Worm (Caenorhabditis elegans) whole organism, young adult: ENCODE measurements around the gene BE0003N10.1.
"Not testable (repeated sequence)": the region's sequence is repeated elsewhere in the genome, so short reads cannot be mapped to it uniquely, and the experiment has no call there.

Experiments used
- B0019.2 ChIP-seq: fragments of 200-800 bp; sonication (Bioruptor generic); conservative IDR thresholded peaks from 2 replicates; pipeline ENCODE4 v1.3.6; 2022; ENCODE audit warnings: missing genetic modification reagents, missing genetic modification characterization, missing compliant biosample characterization
- F22D6.2 ChIP-seq: sonication (generic microtip); optimal IDR thresholded peaks from 2 replicates; lab custom pipeline; 2016; ENCODE audit warnings: mild to moderate bottlenecking, missing genetic modification characterization, missing compliant biosample characterization
- F37B4.10 ChIP-seq: fragments of 200-800 bp; sonication (Bioruptor generic); IDR thresholded peaks from 2 replicates; pipeline ENCODE4 v1.3.6; 2022; ENCODE audit warnings: missing genetic modification characterization, missing compliant biosample characterization
- F55B11.4 ChIP-seq: sonication (generic microtip); optimal IDR thresholded peaks from 2 replicates; lab custom pipeline; 2016; ENCODE audit warnings: missing compliant biosample characterization, missing genetic modification characterization, borderline replicate concordance; ENCODE audit not compliant: insufficient read depth
- ZK185.1 ChIP-seq: sonication (generic microtip); optimal IDR thresholded peaks from 2 replicates; lab custom pipeline; 2016; ENCODE audit warnings: mild to moderate bottlenecking, missing genetic modification characterization, missing compliant biosample characterization; ENCODE audit not compliant: poor library complexity, severe bottlenecking
- ama-1 ChIP-seq, 3 experiments: fragments of 150-350 bp in 1 of 3; sonication (generic microtip) in 2 of 3; optimal IDR thresholded peaks; 2 replicates each; lab custom pipeline; 2014 to 2018; ENCODE audit warnings: missing biosample characterization in 2 of 3, missing genetic modification characterization in 2 of 3, missing genetic modification reagents in 2 of 3
- aptf-3 ChIP-seq: fragments of 200-800 bp; sonication (Bioruptor generic); IDR thresholded peaks from 2 replicates; pipeline ENCODE4 v1.3.6; 2022; ENCODE audit warnings: missing genetic modification characterization, missing compliant biosample characterization
- athp-1 ChIP-seq: sonication (generic microtip); optimal IDR thresholded peaks from 2 replicates; lab custom pipeline; 2017; ENCODE audit warnings: mild to moderate bottlenecking, missing genetic modification characterization, missing compliant biosample characterization
- attf-6 ChIP-seq: fragments of 200-800 bp; sonication (Bioruptor generic); IDR thresholded peaks from 2 replicates; pipeline ENCODE4 v1.3.6; 2022; ENCODE audit warnings: missing genetic modification reagents, missing genetic modification characterization, missing compliant biosample characterization
- bed-1 ChIP-seq: fragments of 200-800 bp; sonication (Bioruptor generic); IDR thresholded peaks from 2 replicates; pipeline ENCODE4 v1.3.6; 2022; ENCODE audit warnings: missing genetic modification reagents, missing genetic modification characterization, missing compliant biosample characterization
- ccch-3 ChIP-seq: fragments of 200-800 bp; sonication (Bioruptor generic); optimal IDR thresholded peaks from 2 replicates; lab custom pipeline; 2018; ENCODE audit warnings: mild to moderate bottlenecking, missing genetic modification characterization, missing compliant biosample characterization
- cebp-1 ChIP-seq, 2 experiments: fragments of 200-800 bp in 1 of 2; sonication (Bioruptor generic) in 1 of 2; sonication (generic microtip) in 1 of 2; IDR thresholded peaks in 1 of 2; optimal IDR thresholded peaks in 1 of 2; 2 replicates each; pipeline versions ENCODE4 v1.3.6 to Lab custom; 2017 to 2022; ENCODE audit warnings: missing compliant biosample characterization in 2 of 2, missing genetic modification characterization in 2 of 2, mild to moderate bottlenecking in 1 of 2, missing genetic modification reagents in 1 of 2, moderate library complexity in 1 of 2
- cebp-2 ChIP-seq: fragments of 200-800 bp; sonication (Bioruptor generic); IDR thresholded peaks from 2 replicates; pipeline ENCODE4 v1.3.6; 2022; ENCODE audit warnings: missing genetic modification characterization, missing compliant biosample characterization
- ceh-79 ChIP-seq: sonication (generic microtip); optimal IDR thresholded peaks from 2 replicates; lab custom pipeline; 2017; ENCODE audit warnings: mild to moderate bottlenecking, missing genetic modification characterization, missing compliant biosample characterization
- chd-7 ChIP-seq: sonication (generic microtip); optimal IDR thresholded peaks from 2 replicates; lab custom pipeline; 2016; ENCODE audit warnings: mild to moderate bottlenecking, missing genetic modification characterization, moderate library complexity, missing compliant biosample characterization
- dox-1 ChIP-seq: fragments of 200-800 bp; sonication (Bioruptor generic); IDR thresholded peaks from 2 replicates; pipeline ENCODE4 v1.3.6; 2022; ENCODE audit warnings: missing genetic modification reagents, missing genetic modification characterization, missing compliant biosample characterization
- egl-44 ChIP-seq: fragments of 200-800 bp; sonication (Bioruptor generic); IDR thresholded peaks from 2 replicates; pipeline ENCODE4 v1.3.6; 2022; ENCODE audit warnings: missing genetic modification reagents, missing genetic modification characterization, missing compliant biosample characterization
- egrh-3 ChIP-seq: fragments of 200-800 bp; sonication (Bioruptor generic); IDR thresholded peaks from 2 replicates; pipeline ENCODE4 v1.3.6; 2022; ENCODE audit warnings: missing genetic modification reagents, missing genetic modification characterization, missing compliant biosample characterization
- hlh-12 ChIP-seq: sonication (generic microtip); optimal IDR thresholded peaks from 2 replicates; lab custom pipeline; 2016; ENCODE audit warnings: missing genetic modification characterization, missing compliant biosample characterization
- hlh-26 ChIP-seq: fragments of 200-800 bp; sonication (Bioruptor generic); conservative IDR thresholded peaks from 2 replicates; pipeline ENCODE4 v1.3.6; 2022; ENCODE audit warnings: missing genetic modification reagents, missing genetic modification characterization, missing compliant biosample characterization
- let-526 ChIP-seq: fragments of 200-800 bp; sonication (Bioruptor generic); IDR thresholded peaks from 2 replicates; pipeline ENCODE4 v1.3.6; 2022; ENCODE audit warnings: missing genetic modification reagents, missing genetic modification characterization, missing compliant biosample characterization
- lin-26 ChIP-seq: fragments of 200-800 bp; sonication (Bioruptor generic); IDR thresholded peaks from 2 replicates; pipeline ENCODE4 v1.3.6; 2022; ENCODE audit warnings: missing genetic modification reagents, missing genetic modification characterization, missing compliant biosample characterization
- lin-35 ChIP-seq, 3 experiments: fragments of 150-350 bp in 2 of 3; sonication (generic microtip) in 1 of 3; optimal IDR thresholded peaks; 2 replicates each; lab custom pipeline; 2014 to 2018; ENCODE audit warnings: missing biosample characterization in 3 of 3, missing genetic modification characterization in 3 of 3, missing genetic modification reagents in 3 of 3
- lsl-1 ChIP-seq: fragments of 200-800 bp; sonication (Bioruptor generic); optimal IDR thresholded peaks from 2 replicates; lab custom pipeline; 2018; ENCODE audit warnings: mild to moderate bottlenecking, missing genetic modification characterization, moderate library complexity, missing compliant biosample characterization
- lsy-27 ChIP-seq: sonication (generic microtip); optimal IDR thresholded peaks from 2 replicates; lab custom pipeline; 2017; ENCODE audit warnings: missing genetic modification characterization, mild to moderate bottlenecking, missing compliant biosample characterization, antibody characterized with exemption, missing genotype, borderline replicate concordance; ENCODE audit not compliant: insufficient read depth
- madf-6 ChIP-seq: fragments of 200-800 bp; sonication (Bioruptor generic); IDR thresholded peaks from 2 replicates; pipeline ENCODE4 v1.3.6; 2022; ENCODE audit warnings: missing genetic modification reagents, missing genetic modification characterization, missing compliant biosample characterization
- mes-4 ChIP-seq: sonication (generic microtip); optimal IDR thresholded peaks from 2 replicates; lab custom pipeline; 2016; ENCODE audit warnings: missing genotype, missing genetic modification characterization, missing compliant biosample characterization
- nfya-1 ChIP-seq: sonication (generic microtip); optimal IDR thresholded peaks from 2 replicates; lab custom pipeline; 2017; ENCODE audit warnings: antibody characterized with exemption, missing compliant biosample characterization, missing genetic modification characterization, borderline replicate concordance; ENCODE audit not compliant: insufficient read depth
- nfyb-1 ChIP-seq: fragments of 200-800 bp; sonication (Bioruptor generic); IDR thresholded peaks from 2 replicates; pipeline ENCODE4 v1.3.6; 2022; ENCODE audit warnings: missing genetic modification reagents, missing genetic modification characterization, missing compliant biosample characterization
- pbrm-1 ChIP-seq: fragments of 200-800 bp; sonication (Bioruptor generic); IDR thresholded peaks from 2 replicates; pipeline ENCODE4 v1.3.6; 2022; ENCODE audit warnings: missing genetic modification reagents, missing genetic modification characterization, missing compliant biosample characterization
- pha-4 ChIP-seq: fragments of 150-350 bp; sonication (generic microtip); optimal IDR thresholded peaks from 2 replicates; lab custom pipeline; 2014; ENCODE audit warnings: missing biosample characterization, missing genetic modification reagents, missing genetic modification characterization
- repo-1 ChIP-seq: sonication (generic microtip); optimal IDR thresholded peaks from 2 replicates; lab custom pipeline; 2017; ENCODE audit warnings: mild to moderate bottlenecking, missing genetic modification characterization, missing compliant biosample characterization
- sdz-38 ChIP-seq: sonication (generic microtip); optimal IDR thresholded peaks from 2 replicates; lab custom pipeline; 2016; ENCODE audit warnings: missing genotype, missing genetic modification characterization, missing compliant biosample characterization
- snpc-3.4 ChIP-seq: sonication (generic microtip); optimal IDR thresholded peaks from 2 replicates; lab custom pipeline; 2017; ENCODE audit warnings: missing genetic modification characterization, mild to moderate bottlenecking, missing compliant biosample characterization, antibody characterized with exemption, moderate library complexity, missing genotype, missing genetic modification reagents
- somi-1 ChIP-seq: fragments of 200-800 bp; sonication (Bioruptor generic); optimal IDR thresholded peaks from 2 replicates; lab custom pipeline; 2018; ENCODE audit warnings: mild to moderate bottlenecking, missing genetic modification characterization, missing compliant biosample characterization
- sptf-2 ChIP-seq: fragments of 200-800 bp; sonication (Bioruptor generic); optimal IDR thresholded peaks from 2 replicates; lab custom pipeline; 2018; ENCODE audit warnings: mild to moderate bottlenecking, missing genetic modification characterization, missing compliant biosample characterization
- unc-62 ChIP-seq: fragments of 150-350 bp; optimal IDR thresholded peaks from 2 replicates; lab custom pipeline; 2014; ENCODE audit warnings: missing biosample characterization, missing genetic modification reagents, missing genetic modification characterization
- xnd-1 ChIP-seq: sonication (generic microtip); optimal IDR thresholded peaks from 2 replicates; lab custom pipeline; 2016; ENCODE audit warnings: missing genotype, missing genetic modification reagents, missing genetic modification characterization, missing compliant biosample characterization
- zfh-2 ChIP-seq: fragments of 200-800 bp; sonication (Bioruptor generic); conservative IDR thresholded peaks from 2 replicates; pipeline ENCODE4 v1.3.6; 2022; ENCODE audit warnings: missing genetic modification reagents, missing genetic modification characterization, missing compliant biosample characterization
- ztf-25 ChIP-seq: fragments of 200-800 bp; sonication (Bioruptor generic); IDR thresholded peaks from 2 replicates; pipeline ENCODE4 v1.3.6; 2022; ENCODE audit warnings: missing genetic modification reagents, missing genetic modification characterization, missing compliant biosample characterization
- ztf-28 ChIP-seq: fragments of 200-800 bp; sonication (Bioruptor generic); IDR thresholded peaks from 2 replicates; pipeline ENCODE4 v1.3.6; 2022; ENCODE audit warnings: missing genetic modification reagents, missing genetic modification characterization, missing compliant biosample characterization

BE0003N10.1 gene

DNA sequence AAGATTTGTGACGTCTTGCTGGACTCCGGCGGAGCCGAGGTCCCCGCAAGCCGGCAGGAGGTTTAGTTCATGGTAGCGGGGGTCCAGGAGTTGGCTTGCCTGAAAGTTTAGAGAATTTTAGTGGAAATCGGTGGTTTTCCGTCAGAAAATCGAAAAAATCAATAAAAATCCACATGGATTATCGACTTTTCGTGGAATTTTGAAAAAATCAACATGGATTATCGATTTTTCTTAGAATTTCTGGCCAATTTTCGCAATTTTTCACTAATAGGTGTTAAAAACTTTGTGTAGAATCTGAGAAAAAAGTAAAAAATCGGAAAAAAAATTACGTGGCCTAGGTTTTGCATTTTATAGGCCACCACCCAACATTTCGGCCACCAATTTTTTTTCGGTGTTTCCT lies 21.6 kb downstream of the BE0003N10.1 start:
- no peak for TF ChIP-seq somi-1 (GFP tag; lab: Kevin White, UChicago)
- TF ChIP-seq, all 124 proteins: peak for 0

DNA sequence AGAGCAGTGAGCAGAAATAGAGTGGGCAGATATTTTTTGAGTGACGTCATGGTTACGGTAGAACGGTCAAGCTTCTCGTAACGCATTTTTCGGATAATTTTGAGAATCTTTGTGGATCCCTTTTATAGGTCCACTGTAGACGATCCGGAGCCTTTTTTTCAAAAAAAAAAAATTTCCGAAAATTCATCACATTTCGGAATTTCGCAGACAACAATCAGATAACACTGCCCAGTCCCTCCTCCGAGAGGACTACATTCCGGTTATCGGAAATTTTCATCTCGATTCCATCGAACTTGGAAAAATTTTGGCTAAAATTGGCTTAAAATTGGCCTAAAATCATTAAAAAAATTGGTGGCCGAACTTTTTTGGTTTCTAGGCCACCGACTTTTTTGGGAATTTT lies 22.7 kb downstream of the BE0003N10.1 start, which contains the start of gene BE0003N10.6:
Gene BE0003N10.6 (minus strand): TSS at position 101 of the 400 bp plus-strand sequence.
- TF ChIP-seq repo-1 (tag; lab: Kevin White, UChicago) (no peak), ztf-28 (GFP tag; lab: Robert Waterston, UW) (no peak), mes-4 (tag; lab: Kevin White, UChicago) (no peak), F55B11.4 (no peak), egl-44 (GFP tag; lab: Robert Waterston, UW) (no peak), attf-6 (no peak), sptf-2 (GFP tag; lab: Kevin White, UChicago) (no peak), B0019.2 (no peak), ama-1 (optimal IDR thresholded peaks at IDR 0.05; lab: Kevin White, UChicago) (no peak), ama-1 (GFP tag; optimal IDR thresholded peaks at IDR 0.05; lab: Kevin White, UChicago) (no peak), lin-35 (GFP tag; optimal IDR thresholded peaks at IDR 0.05; lab: Kevin White, UChicago) (no peak), xnd-1 (tag; lab: Kevin White, UChicago) (no peak), hlh-12 (tag; lab: Kevin White, UChicago) (no peak), F22D6.2 (tag; lab: Kevin White, UChicago) (no peak), athp-1 (tag; lab: Kevin White, UChicago) (no peak), nfya-1 (tag; lab: Kevin White, UChicago) (no peak), madf-6 (GFP tag; lab: Robert Waterston, UW) (no peak), let-526 (no peak), aptf-3 (GFP tag; lab: Robert Waterston, UW) (no peak), ccch-3 (no peak), lsl-1 (GFP tag; lab: Kevin White, UChicago) (no peak)

DNA sequence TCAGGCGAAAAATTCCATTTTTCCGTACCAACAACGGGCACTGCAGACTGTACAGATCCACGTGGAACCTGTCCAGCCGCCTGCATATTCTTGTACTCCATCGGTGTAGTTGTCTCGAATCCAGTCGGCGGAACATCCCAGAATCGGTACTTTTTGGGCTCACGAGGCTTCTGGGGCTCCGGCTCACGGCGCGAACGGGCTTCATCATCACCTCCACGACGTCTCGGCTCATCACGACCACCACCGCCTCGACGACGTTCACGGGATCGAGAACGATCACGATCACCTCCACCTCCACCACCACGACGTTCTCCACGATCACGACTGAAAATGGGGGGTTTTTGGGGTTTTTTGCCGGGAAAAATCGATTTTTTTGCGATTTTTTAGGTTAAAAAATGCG lies 36.9 kb downstream of the BE0003N10.1 start:
- TF ChIP-seq cebp-2 (GFP tag; lab: Robert Waterston, UW) (0 out of 2 replicates have a peak, but pooled peaks have one; percentile 23), zfh-2 (peak; percentile 59), egrh-3 (GFP tag; lab: Robert Waterston, UW) (0 out of 2 replicates have a peak, but pooled peaks have one; percentile 15), unc-62 (GFP tag; lab: Kevin White, UChicago) (no peak)

DNA sequence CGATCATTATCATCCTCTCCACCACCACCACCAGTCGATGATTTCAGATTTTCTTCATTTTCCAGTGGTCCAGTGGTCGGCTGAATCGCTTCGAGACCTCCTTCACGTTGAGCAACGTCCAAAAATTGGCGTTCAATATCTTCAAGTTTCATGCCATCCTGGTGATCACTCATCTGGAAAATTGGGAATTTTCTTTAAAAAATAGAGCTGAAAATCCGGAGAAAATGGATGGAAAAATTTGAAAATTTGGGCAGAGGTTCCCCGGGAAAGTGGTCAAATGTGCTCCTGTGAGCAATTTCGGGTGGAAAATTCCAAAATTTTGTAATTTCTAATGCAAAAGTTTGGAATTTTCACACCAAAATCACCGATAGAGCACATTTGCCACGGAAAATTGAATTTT lies 39.1 kb downstream of the BE0003N10.1 start, which contains the start of gene uaf-1:
Gene uaf-1 (minus strand): TSS at position 173 of the 400 bp plus-strand sequence.
- TF ChIP-seq lin-26 (GFP tag; lab: Robert Waterston, UW) = peak; percentile 29; the same call in 1 of the 2 replicates
- peak; percentile 59; the same call in 1 of the 2 replicates for TF ChIP-seq nfyb-1
- TF ChIP-seq cebp-1 (GFP tag; IDR thresholded peaks at IDR 0.05; lab: Robert Waterston, UW) = 0 out of 2 replicates have a peak, but pooled peaks have one; percentile 18
- not testable (repeated sequence) for TF ChIP-seq cebp-1 (tag; optimal IDR thresholded peaks at IDR 0.05; lab: Kevin White, UChicago)
- 0 out of 2 replicates have a peak, but pooled peaks have one; percentile 65 for TF ChIP-seq ztf-25
- TF ChIP-seq attf-6 = 0 out of 2 replicates have a peak, but pooled peaks have one; percentile 28
- peak; percentile 65 for TF ChIP-seq dox-1 (GFP tag; lab: Robert Waterston, UW)
- peak; percentile 44; the same call in 1 of the 2 replicates for TF ChIP-seq madf-6 (GFP tag; lab: Robert Waterston, UW)

DNA sequence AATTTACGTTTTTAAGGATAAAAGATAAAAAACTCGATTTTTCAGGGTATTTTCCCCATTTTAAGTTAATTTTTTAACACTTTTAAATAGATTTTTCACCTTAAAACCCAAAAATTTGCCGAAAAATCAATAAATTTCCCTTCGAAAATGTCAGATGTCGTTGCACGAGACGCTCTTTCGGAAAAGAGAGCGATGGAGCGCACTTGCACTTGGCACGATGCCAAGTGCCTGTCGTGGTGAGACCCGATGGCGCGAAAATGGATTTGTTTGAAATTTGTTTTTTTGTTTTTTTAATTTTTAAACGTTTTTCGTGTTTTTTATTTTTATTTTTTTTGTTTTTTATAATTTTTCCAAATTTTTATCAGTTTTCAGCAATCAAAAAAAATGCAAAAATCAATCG lies 43.2 kb downstream of the BE0003N10.1 start, which contains the start of the genes rab-18 and kbp-4:
Gene rab-18 (minus strand): TSS at position 240 of the 400 bp plus-strand sequence.
Gene kbp-4 (plus strand): TSS at position 366 of the 400 bp plus-strand sequence.
- TF ChIP-seq sdz-38 (tag; lab: Kevin White, UChicago) = no peak
- TF ChIP-seq ceh-79 (tag; lab: Kevin White, UChicago) = no peak
- TF ChIP-seq aptf-3 (GFP tag; lab: Robert Waterston, UW) = no peak
- no peak for TF ChIP-seq F37B4.10 (GFP tag; lab: Robert Waterston, UW)
- no peak for TF ChIP-seq chd-7
- peak; percentile 3 for TF ChIP-seq lsy-27 (tag; lab: Kevin White, UChicago)
- TF ChIP-seq ZK185.1 (tag; lab: Kevin White, UChicago) = no peak
- TF ChIP-seq pha-4 (tag; lab: Kevin White, UChicago) = peak; percentile 98
- TF ChIP-seq bed-1 (GFP tag; lab: Robert Waterston, UW) = no peak
- peak; percentile 92 for TF ChIP-seq snpc-3.4 (tag; lab: Kevin White, UChicago)
- TF ChIP-seq pbrm-1 (GFP tag; lab: Robert Waterston, UW) = peak; percentile 91
- no peak for TF ChIP-seq hlh-26 (GFP tag; lab: Robert Waterston, UW)
- no peak for TF ChIP-seq somi-1 (GFP tag; lab: Kevin White, UChicago)
- peak; percentile 68 for TF ChIP-seq xnd-1 (tag; lab: Kevin White, UChicago)
